Fruit fly (Drosophila melanogaster): ENCODE data around the gene CG42729.

The CG42729 gene

DNA sequence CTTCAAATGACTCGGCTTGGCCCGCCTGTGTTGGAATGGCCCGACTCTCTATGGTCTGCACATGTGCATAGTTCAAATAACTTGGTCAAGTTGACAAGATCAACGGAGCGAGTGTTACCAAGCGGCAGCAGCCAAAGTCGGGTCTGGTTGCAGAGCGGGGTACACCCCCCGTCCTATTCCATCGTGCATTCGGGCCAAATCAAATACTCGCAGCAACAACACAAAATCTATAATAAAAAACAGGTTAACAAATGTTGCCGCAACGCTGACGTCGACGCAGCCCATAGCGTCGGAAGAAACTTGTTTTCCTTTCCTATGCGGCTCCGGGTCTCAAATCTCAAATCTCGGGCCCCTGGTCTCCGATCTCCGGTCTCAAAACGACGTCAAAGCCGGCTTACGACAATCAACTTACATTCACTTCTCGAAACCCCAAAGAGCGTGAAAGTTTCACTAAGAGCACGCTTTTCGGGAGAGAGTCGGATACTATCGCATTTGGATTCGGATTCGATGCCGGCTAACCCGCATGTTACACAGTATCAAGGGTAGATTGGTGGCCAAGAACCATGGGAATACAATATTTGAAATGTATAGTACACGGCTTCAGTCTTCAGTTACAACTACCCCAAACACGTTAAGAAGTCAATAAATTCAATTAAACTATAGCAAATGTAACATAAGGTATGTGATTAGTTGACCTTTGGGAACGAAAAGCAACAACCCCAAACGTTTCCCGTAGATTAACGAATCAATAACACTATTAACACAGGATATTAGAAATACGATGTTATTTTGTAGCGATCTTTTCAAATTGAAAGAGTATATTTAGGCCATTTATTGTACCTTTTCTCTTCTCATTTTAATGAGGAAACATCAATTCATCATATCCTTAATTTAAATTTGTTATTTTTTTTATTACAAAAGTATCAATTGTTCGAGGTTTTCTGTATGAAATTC lies 7.2 kb upstream of the CG42729 start:
- TF ChIP-seq CG8089 (GFP tag; optimal IDR thresholded peaks at IDR 0.05) (peak; percentile 2), CG2116 (GFP tag; optimal IDR thresholded peaks at IDR 0.05) (no peak), tll (GFP tag; optimal IDR thresholded peaks at IDR 0.05) (no peak), CG18599 (GFP tag; optimal IDR thresholded peaks at IDR 0.05) (peak; percentile 66), Trl (optimal IDR thresholded peaks at IDR 0.05) (peak in 1 of 2 experiments; percentile 68), Trl (GFP tag; optimal IDR thresholded peaks at IDR 0.05) (no peak), kay (GFP tag; optimal IDR thresholded peaks at IDR 0.05) (peak; percentile 17), Bteb2 (GFP tag; optimal IDR thresholded peaks at IDR 0.05) (peak; percentile 51), C15 (GFP tag; IDR thresholded peaks at IDR 0.05) (no peak), lilli (GFP tag; optimal IDR thresholded peaks at IDR 0.05) (peak; percentile 74), Taf1 (GFP tag; IDR thresholded peaks at IDR 0.05) (0 out of 2 replicates have a peak, but pooled peaks have one; percentile 28), CG4707 (GFP tag; optimal IDR thresholded peaks at IDR 0.05) (no peak), CG43689 (GFP tag; IDR thresholded peaks at IDR 0.05) (no peak), CG4360 (GFP tag; IDR thresholded peaks at IDR 0.05) (peak; percentile 50; the same call in 1 of the 2 replicates), CG2120 (GFP tag; optimal IDR thresholded peaks at IDR 0.05) (peak; percentile 76), Pdp1 (GFP tag; optimal IDR thresholded peaks at IDR 0.05) (peak; percentile 5 to 71), zfh2 (GFP tag; optimal IDR thresholded peaks at IDR 0.05) (peak; percentile 59), Neu2 (GFP tag; optimal IDR thresholded peaks at IDR 0.05; ENCODE audit: borderline replicate concordance) (no peak), Awh (GFP tag; IDR thresholded peaks at IDR 0.05) (no peak; the same call in 1 of the 2 replicates), CG4730 (GFP tag; IDR thresholded peaks at IDR 0.05) (no peak), CG7745 (tag; optimal IDR thresholded peaks at IDR 0.05) (no peak), sna (GFP tag; IDR thresholded peaks at IDR 0.05; ENCODE audit: partially characterized antibody) (no peak), mirr (GFP tag; optimal IDR thresholded peaks at IDR 0.05) (no peak), CTCF (GFP tag; optimal IDR thresholded peaks at IDR 0.05) (no peak), schlank (tag; optimal IDR thresholded peaks at IDR 0.05) (no peak), CG14667 (GFP tag; IDR thresholded peaks at IDR 0.05) (peak; percentile 38), CG13123 (GFP tag; optimal IDR thresholded peaks at IDR 0.05) (no peak), ap (GFP tag; IDR thresholded peaks at IDR 0.05) (0 out of 2 replicates have a peak, but pooled peaks have one; percentile 7), CG10267 (tag; optimal IDR thresholded peaks at IDR 0.05) (peak; percentile 54), CG2712 (tag; optimal IDR thresholded peaks at IDR 0.05) (peak; percentile 63), BEAF-32 (GFP tag; optimal IDR thresholded peaks at IDR 0.05) (no peak), TFAM (GFP tag; optimal IDR thresholded peaks at IDR 0.05) (no peak), CG6791 (GFP tag; IDR thresholded peaks at IDR 0.05; ENCODE audit: partially characterized antibody) (no peak), dm (GFP tag; optimal IDR thresholded peaks at IDR 0.05) (peak; percentile 29), CG12236 (GFP tag; optimal IDR thresholded peaks at IDR 0.05) (peak; percentile 5), Mes4 (GFP tag; optimal IDR thresholded peaks at IDR 0.05) (peak; percentile 46), Xbp1 (GFP tag; optimal IDR thresholded peaks at IDR 0.05) (peak; percentile 72), ems (GFP tag; optimal IDR thresholded peaks at IDR 0.05) (peak; percentile 53), CG3281 (GFP tag; optimal IDR thresholded peaks at IDR 0.05) (peak; percentile 56), oc (tag; optimal IDR thresholded peaks at IDR 0.05) (no peak), Hand (GFP tag; optimal IDR thresholded peaks at IDR 0.05) (peak; percentile 12), gfzf (GFP tag; optimal IDR thresholded peaks at IDR 0.05) (no peak), CG3847 (GFP tag; IDR thresholded peaks at IDR 0.05) (peak; percentile 51), fd96Cb (tag; optimal IDR thresholded peaks at IDR 0.05) (peak; percentile 57), chn (GFP tag; optimal IDR thresholded peaks at IDR 0.05) (peak; percentile 52), nau (GFP tag; optimal IDR thresholded peaks at IDR 0.05) (peak; percentile 16), CG10462 (GFP tag; optimal IDR thresholded peaks at IDR 0.05) (peak; percentile 49), CG10565 (GFP tag; optimal IDR thresholded peaks at IDR 0.05) (no peak), Dad (GFP tag; optimal IDR thresholded peaks at IDR 0.05) (peak; percentile 18)

Measured in whole organism, embryonic.